Fruit fly (Drosophila melanogaster): ENCODE results near the gene SmydA-8.
A peak's percentile ranks its signal among the peaks of the same experiment; 100 is the strongest.

The SmydA-8 gene

DNA sequence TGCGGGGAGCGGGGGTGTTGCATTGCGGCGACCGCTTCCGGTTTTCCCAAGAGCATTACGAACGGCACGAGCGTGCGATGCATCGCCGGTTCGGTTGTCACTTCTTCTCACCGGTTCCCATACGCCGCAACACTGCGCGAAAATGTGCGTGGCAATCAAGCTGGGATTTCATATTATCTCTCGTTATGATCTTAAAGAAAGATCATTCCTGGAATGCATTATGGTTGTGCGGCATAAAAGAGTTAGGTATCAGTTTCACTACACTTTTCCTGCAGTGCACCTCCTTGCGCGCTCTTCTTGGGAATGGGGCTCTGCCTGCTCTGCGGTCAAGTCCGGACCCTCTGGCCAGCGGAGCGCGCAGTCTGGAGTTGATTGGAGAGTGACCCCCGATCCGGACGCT is 47.5 kb downstream of the SmydA-8 start (continued):
- TF ChIP-seq CG9876 (GFP tag; optimal IDR thresholded peaks at IDR 0.05) (no peak), ind (GFP tag; optimal IDR thresholded peaks at IDR 0.05) (peak; percentile 36), D19B (GFP tag; optimal IDR thresholded peaks at IDR 0.05) (no peak), salm (tag; optimal IDR thresholded peaks at IDR 0.05) (no peak), CG9932 (GFP tag; IDR thresholded peaks at IDR 0.05) (no peak), Hmr (GFP tag; optimal IDR thresholded peaks at IDR 0.05) (no peak), CG6765 (GFP tag; optimal IDR thresholded peaks at IDR 0.05) (no peak), dan (GFP tag; IDR thresholded peaks at IDR 0.05) (no peak), CG17568 (GFP tag; optimal IDR thresholded peaks at IDR 0.05) (no peak), nerfin-2 (GFP tag; IDR thresholded peaks at IDR 0.05; ENCODE audit: partially characterized antibody) (no peak), CG11247 (GFP tag; IDR thresholded peaks at IDR 0.05) (no peak), CG11504 (tag; optimal IDR thresholded peaks at IDR 0.05) (peak; percentile 59), Lhr (GFP tag; optimal IDR thresholded peaks at IDR 0.05) (no peak), Bgb (GFP tag; IDR thresholded peaks at IDR 0.05; ENCODE audit: partially characterized antibody) (no peak), her (GFP tag; optimal IDR thresholded peaks at IDR 0.05) (no peak), CG15479 (GFP tag; optimal IDR thresholded peaks at IDR 0.05) (no peak), Hr78 (GFP tag; optimal IDR thresholded peaks at IDR 0.05) (no peak), emc (GFP tag; optimal IDR thresholded peaks at IDR 0.05) (no peak), CG5245 (GFP tag; optimal IDR thresholded peaks at IDR 0.05) (peak; percentile 14), ato (GFP tag; IDR thresholded peaks at IDR 0.05; ENCODE audit: partially characterized antibody) (no peak), Hr39 (optimal IDR thresholded peaks at IDR 0.05) (no peak), ewg (GFP tag; optimal IDR thresholded peaks at IDR 0.05) (peak; percentile 51), CG7786 (GFP tag; optimal IDR thresholded peaks at IDR 0.05) (no peak), zen (tag; optimal IDR thresholded peaks at IDR 0.05) (no peak), dati (GFP tag; IDR thresholded peaks at IDR 0.05) (peak; percentile 62; the same call in 1 of the 2 replicates), CG1024 (GFP tag; IDR thresholded peaks at IDR 0.05) (peak; percentile 47; the same call in 1 of the 2 replicates), TFAM (GFP tag; optimal IDR thresholded peaks at IDR 0.05) (no peak), CG6683 (GFP tag; optimal IDR thresholded peaks at IDR 0.05) (no peak), Nf-YB (GFP tag; optimal IDR thresholded peaks at IDR 0.05) (no peak), CG7271 (tag; optimal IDR thresholded peaks at IDR 0.05) (no peak), Ets65A (GFP tag) (no peak), Doc2 (GFP tag; IDR thresholded peaks at IDR 0.05) (no peak), zfh1 (GFP tag; IDR thresholded peaks at IDR 0.05) (peak; percentile 56; the same call in 2 of the 3 replicates), Trl (optimal IDR thresholded peaks at IDR 0.05) (no peak), Trl (GFP tag; optimal IDR thresholded peaks at IDR 0.05) (no peak), ap (GFP tag; IDR thresholded peaks at IDR 0.05) (peak; percentile 38; the same call in 1 of the 2 replicates), CG16779 (GFP tag; IDR thresholded peaks at IDR 0.05) (no peak), grau (tag; optimal IDR thresholded peaks at IDR 0.05) (peak; percentile 19), ab (GFP tag; optimal IDR thresholded peaks at IDR 0.05) (no peak), CG15696 (tag; optimal IDR thresholded peaks at IDR 0.05) (no peak), CG7839 (tag; optimal IDR thresholded peaks at IDR 0.05) (peak; percentile 8), CG3163 (GFP tag; optimal IDR thresholded peaks at IDR 0.05) (no peak), Poxn (GFP tag; IDR thresholded peaks at IDR 0.05) (no peak), sob (GFP tag; IDR thresholded peaks at IDR 0.05) (no peak), stc (GFP tag; IDR thresholded peaks at IDR 0.05) (peak; percentile 43; the same call in 1 of the 2 replicates), Hand (GFP tag; optimal IDR thresholded peaks at IDR 0.05) (no peak), Gug (GFP tag; IDR thresholded peaks at IDR 0.05) (peak; percentile 59; the same call in 3 of the 4 replicates), CG9817 (tag; optimal IDR thresholded peaks at IDR 0.05) (no peak), nmo (GFP tag; optimal IDR thresholded peaks at IDR 0.05) (peak; percentile 6), CG11696 (GFP tag; IDR thresholded peaks at IDR 0.05) (no peak), ATbp (GFP tag; optimal IDR thresholded peaks at IDR 0.05) (peak; percentile 71), CG31224 (GFP tag; IDR thresholded peaks at IDR 0.05) (no peak)
